Fruit fly (Drosophila melanogaster): ENCODE measurements around the gene CG14262.

CG14262 gene

dm6 chr3R:27282286-27282685 is 17.1 kb upstream of the CG14262 start, which contains the start of gene mrt (continued):
- TF ChIP-seq Abd-B (GFP tag; optimal IDR thresholded peaks at IDR 0.05) (no peak), CG8290 (GFP tag; optimal IDR thresholded peaks at IDR 0.05) (peak; percentile 21), CG8290 (tag; optimal IDR thresholded peaks at IDR 0.05) (peak in 1 of 2 experiments; percentile 55), dati (GFP tag; IDR thresholded peaks at IDR 0.05) (no peak), CG9876 (GFP tag; optimal IDR thresholded peaks at IDR 0.05) (peak; percentile 17), CG15479 (GFP tag; optimal IDR thresholded peaks at IDR 0.05) (no peak), disco-r (GFP tag; optimal IDR thresholded peaks at IDR 0.05) (peak; percentile 48), Hmx (GFP tag; optimal IDR thresholded peaks at IDR 0.05) (peak; percentile 0), Aef1 (GFP tag; IDR thresholded peaks at IDR 0.05) (peak; percentile 34; the same call in 1 of the 3 replicates), CG31224 (GFP tag; IDR thresholded peaks at IDR 0.05) (no peak; the same call in 1 of the 2 replicates), Usf (GFP tag; optimal IDR thresholded peaks at IDR 0.05) (peak; percentile 6), CG7556 (GFP tag; optimal IDR thresholded peaks at IDR 0.05) (peak; percentile 61), Med (GFP tag) (peak; percentile 96), nmo (GFP tag; optimal IDR thresholded peaks at IDR 0.05) (peak; percentile 43), dmrt11E (tag; optimal IDR thresholded peaks at IDR 0.05) (peak; percentile 15), CG12155 (GFP tag; optimal IDR thresholded peaks at IDR 0.05) (peak; percentile 45), fru (optimal IDR thresholded peaks at IDR 0.05) (no peak), Xrp1 (GFP tag; IDR thresholded peaks at IDR 0.05) (peak; percentile 39; the same call in 1 of the 2 replicates), gfzf (GFP tag; optimal IDR thresholded peaks at IDR 0.05) (no peak), tna (GFP tag; IDR thresholded peaks at IDR 0.05; ENCODE audit: partially characterized antibody) (no peak), caup (GFP tag; optimal IDR thresholded peaks at IDR 0.05; ENCODE audit: severe bottlenecking) (peak; percentile 52), HmgD (GFP tag; optimal IDR thresholded peaks at IDR 0.05) (no peak), gsb-n (tag; optimal IDR thresholded peaks at IDR 0.05) (peak; percentile 11), CG4424 (GFP tag; optimal IDR thresholded peaks at IDR 0.05) (peak; percentile 57), CG5245 (GFP tag; optimal IDR thresholded peaks at IDR 0.05) (peak; percentile 21), bcd (GFP tag; optimal IDR thresholded peaks at IDR 0.05) (peak; percentile 63), Side (GFP tag; optimal IDR thresholded peaks at IDR 0.05) (peak; percentile 49), gro (GFP tag; optimal IDR thresholded peaks at IDR 0.05) (peak; percentile 36), amos (GFP tag; IDR thresholded peaks at IDR 0.05; ENCODE audit: partially characterized antibody) (peak; percentile 10; the same call in 1 of the 2 replicates), CG31365 (tag; optimal IDR thresholded peaks at IDR 0.05) (no peak), mirr (GFP tag; optimal IDR thresholded peaks at IDR 0.05) (peak; percentile 18), CG17359 (tag; optimal IDR thresholded peaks at IDR 0.05) (peak; percentile 51), CG32767 (GFP tag; IDR thresholded peaks at IDR 0.05) (no peak; the same call in 1 of the 2 replicates), ham (GFP tag; IDR thresholded peaks at IDR 0.05) (no peak), vfl (GFP tag; optimal IDR thresholded peaks at IDR 0.05) (peak; percentile 24), CG1647 (GFP tag; optimal IDR thresholded peaks at IDR 0.05) (no peak), CG10543 (GFP tag; optimal IDR thresholded peaks at IDR 0.05) (no peak), sob (GFP tag; IDR thresholded peaks at IDR 0.05) (peak; percentile 39; the same call in 1 of the 2 replicates), zfh1 (GFP tag; IDR thresholded peaks at IDR 0.05) (peak; percentile 22; the same call in 1 of the 3 replicates), CG4328 (GFP tag; optimal IDR thresholded peaks at IDR 0.05) (peak; percentile 42), Taf1 (GFP tag; IDR thresholded peaks at IDR 0.05) (no peak), Jarid2 (GFP tag; optimal IDR thresholded peaks at IDR 0.05) (no peak), CG9797 (GFP tag; optimal IDR thresholded peaks at IDR 0.05) (no peak), Pdp1 (GFP tag; optimal IDR thresholded peaks at IDR 0.05) (peak; percentile 67 to 72), CG7357 (GFP tag; IDR thresholded peaks at IDR 0.05) (peak; percentile 43; the same call in 1 of the 3 replicates), da (GFP tag; optimal IDR thresholded peaks at IDR 0.05) (peak; percentile 6), sima (GFP tag; optimal IDR thresholded peaks at IDR 0.05) (no peak), otp (GFP tag; IDR thresholded peaks at IDR 0.05) (peak; percentile 52; the same call in 1 of the 3 replicates), Lpt (GFP tag; optimal IDR thresholded peaks at IDR 0.05) (no peak), tap (tag; optimal IDR thresholded peaks at IDR 0.05) (no peak), Hey (tag; optimal IDR thresholded peaks at IDR 0.05) (no peak), corto (GFP tag; optimal IDR thresholded peaks at IDR 0.05) (no peak)
